Fruit fly (Drosophila melanogaster): ENCODE measurements around the gene CG44227.

- TF ChIP-seq psq (optimal IDR thresholded peaks at IDR 0.05) (no peak), ttk (optimal IDR thresholded peaks at IDR 0.05) (no peak)
Measured at dm6 chr3R:8707166-8707565, 22.2 kb upstream of the CG44227 start.

All from Kc167 (cell line).